Worm (Caenorhabditis elegans) whole organism, L4 larva: ENCODE results near the gene srj-40.

ENCODE experiments used
- F26F4.8 ChIP-seq: fragments of 200-800 bp; sonication (Bioruptor generic); conservative IDR thresholded peaks from 2 replicates; pipeline ENCODE4 v1.3.6; 2022; ENCODE audit warnings: missing genetic modification characterization, missing compliant biosample characterization
- F49E8.2 ChIP-seq: sonication (generic microtip); optimal IDR thresholded peaks from 2 replicates; lab custom pipeline; 2016; ENCODE audit warnings: missing compliant biosample characterization, mild to moderate bottlenecking, missing genetic modification characterization, borderline replicate concordance
- T20F7.1 ChIP-seq: fragments of 200-800 bp; sonication (Bioruptor generic); optimal IDR thresholded peaks from 2 replicates; lab custom pipeline; 2018; ENCODE audit warnings: mild to moderate bottlenecking, missing genetic modification characterization, missing compliant biosample characterization
- Y48G9A.11 ChIP-seq: fragments of 200-800 bp; sonication (Bioruptor generic); IDR thresholded peaks from 2 replicates; pipeline ENCODE4 v1.3.6; 2022; ENCODE audit warnings: missing genetic modification reagents, missing genetic modification characterization, missing compliant biosample characterization
- aha-1 ChIP-seq: fragments of 150-350 bp; peaks from one replicate; lab custom pipeline; 2014; ENCODE audit warnings: missing biosample characterization, missing genetic modification characterization
- aly-2 ChIP-seq: sonication (generic microtip); optimal IDR thresholded peaks from 2 replicates; lab custom pipeline; 2018; ENCODE audit warnings: missing biosample characterization, missing genetic modification characterization
- ama-1 ChIP-seq: fragments of 150-350 bp; optimal IDR thresholded peaks from 2 replicates; lab custom pipeline; 2014; ENCODE audit warnings: inconsistent platforms, mixed read lengths
- arid-1 ChIP-seq: fragments of 200-800 bp; sonication (Bioruptor generic); conservative IDR thresholded peaks from 2 replicates; pipeline ENCODE4 v1.3.6; 2022; ENCODE audit warnings: missing genetic modification reagents, missing genetic modification characterization, missing compliant biosample characterization
- ceh-20 ChIP-seq: fragments of 200-800 bp; sonication (Bioruptor generic); IDR thresholded peaks from 2 replicates; pipeline ENCODE4 v1.3.6; 2022; ENCODE audit warnings: missing genetic modification reagents, missing genetic modification characterization, missing compliant biosample characterization
- ceh-44 ChIP-seq: fragments of 200-800 bp; sonication (Bioruptor generic); IDR thresholded peaks from 2 replicates; pipeline ENCODE4 v1.3.6; 2022; ENCODE audit warnings: missing genetic modification reagents, missing genetic modification characterization, missing compliant biosample characterization
- ceh-62 ChIP-seq: sonication (generic microtip); optimal IDR thresholded peaks from 2 replicates; lab custom pipeline; 2017; ENCODE audit warnings: missing biosample characterization, missing genetic modification characterization
- ces-1 ChIP-seq: fragments of 150-350 bp; sonication (generic microtip); optimal IDR thresholded peaks from 4 replicates; lab custom pipeline; 2014; ENCODE audit warnings: missing biosample characterization, missing genetic modification reagents, missing genetic modification characterization
- cey-2 ChIP-seq: sonication (generic microtip); optimal IDR thresholded peaks from 3 replicates; lab custom pipeline; 2017; ENCODE audit warnings: missing genetic modification characterization, mild to moderate bottlenecking, missing compliant biosample characterization, antibody characterized with exemption, borderline replicate concordance; ENCODE audit not compliant: insufficient read depth
- dmd-8 ChIP-seq: fragments of 200-800 bp; sonication (Bioruptor generic); IDR thresholded peaks from 2 replicates; pipeline ENCODE4 v1.3.6; 2022; ENCODE audit warnings: missing genetic modification characterization, missing compliant biosample characterization
- dmd-9 ChIP-seq: fragments of 200-800 bp; sonication (Bioruptor generic); IDR thresholded peaks from 2 replicates; pipeline ENCODE4 v1.3.6; 2022; ENCODE audit warnings: missing genetic modification reagents, missing genetic modification characterization, missing compliant biosample characterization
- dpl-1 ChIP-seq: fragments of 150-350 bp; optimal IDR thresholded peaks from 2 replicates; lab custom pipeline; 2014; ENCODE audit warnings: missing biosample characterization, missing genetic modification reagents, missing genetic modification characterization
- dve-1 ChIP-seq: sonication (generic microtip); optimal IDR thresholded peaks from 2 replicates; lab custom pipeline; 2017; ENCODE audit warnings: antibody characterized with exemption, mild to moderate bottlenecking, missing genetic modification characterization, missing compliant biosample characterization; ENCODE audit not compliant: insufficient read depth
- hlh-30 ChIP-seq: sonication (generic microtip); optimal IDR thresholded peaks from 2 replicates; lab custom pipeline; 2017; ENCODE audit warnings: antibody characterized with exemption, mild to moderate bottlenecking, missing genetic modification characterization, missing compliant biosample characterization; ENCODE audit not compliant: insufficient read depth
- lin-1 ChIP-seq: fragments of 200-800 bp; sonication (Bioruptor generic); IDR thresholded peaks from 2 replicates; pipeline ENCODE4 v1.3.6; 2022; ENCODE audit warnings: missing genetic modification reagents, missing genetic modification characterization, missing compliant biosample characterization
- lin-13 ChIP-seq: fragments of 150-350 bp; optimal IDR thresholded peaks from 2 replicates; lab custom pipeline; 2014; ENCODE audit warnings: missing biosample characterization, missing genetic modification reagents, missing genetic modification characterization
- lin-15B ChIP-seq: fragments of 150-350 bp; sonication (generic microtip); optimal IDR thresholded peaks from 3 replicates; lab custom pipeline; 2014; ENCODE audit warnings: missing biosample characterization, missing genetic modification characterization
- lin-39 ChIP-seq: fragments of 150-350 bp; optimal IDR thresholded peaks from 2 replicates; lab custom pipeline; 2014; ENCODE audit warnings: missing biosample characterization, missing genetic modification reagents, missing genetic modification characterization
- lsy-2 ChIP-seq, 2 experiments: fragments of 150-350 bp in 1 of 2; sonication (generic microtip) in 1 of 2; optimal IDR thresholded peaks; 2 replicates each; lab custom pipeline; 2014 to 2017; ENCODE audit warnings: missing biosample characterization in 2 of 2, missing genetic modification characterization in 2 of 2
- madf-5 ChIP-seq, 2 experiments: fragments of 200-800 bp; sonication (Bioruptor generic); IDR thresholded peaks; 2 replicates each; pipeline ENCODE4 v1.3.6; 2022; ENCODE audit warnings: missing compliant biosample characterization in 2 of 2, missing genetic modification characterization in 2 of 2
- madf-9 ChIP-seq: fragments of 200-800 bp; sonication (Bioruptor generic); conservative IDR thresholded peaks from 2 replicates; pipeline ENCODE4 v1.3.6; 2022; ENCODE audit warnings: missing genetic modification reagents, missing genetic modification characterization, missing compliant biosample characterization
- mdt-29 ChIP-seq: fragments of 200-800 bp; sonication (Bioruptor generic); IDR thresholded peaks from 2 replicates; pipeline ENCODE4 v1.3.6; 2022; ENCODE audit warnings: missing genetic modification reagents, missing genetic modification characterization, missing compliant biosample characterization
- mep-1 ChIP-seq: fragments of 150-350 bp; sonication (generic microtip); optimal IDR thresholded peaks from 3 replicates; lab custom pipeline; 2014; ENCODE audit warnings: missing biosample characterization, missing genetic modification characterization
- mxl-2 ChIP-seq: fragments of 200-800 bp; sonication (Bioruptor generic); conservative IDR thresholded peaks from 2 replicates; pipeline ENCODE4 v1.3.6; 2022; ENCODE audit warnings: missing genetic modification reagents, missing genetic modification characterization, missing compliant biosample characterization
- mxl-3 ChIP-seq: fragments of 200-800 bp; sonication (Bioruptor generic); optimal IDR thresholded peaks from 2 replicates; lab custom pipeline; 2018; ENCODE audit warnings: mild to moderate bottlenecking, missing genetic modification characterization, missing compliant biosample characterization
- nhr-10 ChIP-seq: fragments of 150-350 bp; optimal IDR thresholded peaks from 2 replicates; lab custom pipeline; 2014; ENCODE audit warnings: missing biosample characterization, missing genetic modification characterization
- nhr-102 ChIP-seq: sonication (generic microtip); optimal IDR thresholded peaks from 2 replicates; lab custom pipeline; 2016; ENCODE audit warnings: mild to moderate bottlenecking, missing genetic modification characterization, moderate library complexity, missing compliant biosample characterization
- nhr-11 ChIP-seq: fragments of 150-350 bp; optimal IDR thresholded peaks from 2 replicates; lab custom pipeline; 2014; ENCODE audit warnings: missing biosample characterization, missing genetic modification characterization
- nhr-42 ChIP-seq: fragments of 200-800 bp; sonication (Bioruptor generic); IDR thresholded peaks from 2 replicates; pipeline ENCODE4 v1.3.6; 2022; ENCODE audit warnings: missing genetic modification characterization, missing compliant biosample characterization
- nhr-48 ChIP-seq: sonication (generic microtip); optimal IDR thresholded peaks from 2 replicates; lab custom pipeline; 2016; ENCODE audit warnings: mild to moderate bottlenecking, missing genetic modification characterization, missing compliant biosample characterization
- nhr-6 ChIP-seq: fragments of 150-350 bp; optimal IDR thresholded peaks from 2 replicates; lab custom pipeline; 2014; ENCODE audit warnings: missing biosample characterization, missing genetic modification characterization
- nhr-76 ChIP-seq: fragments of 150-350 bp; optimal IDR thresholded peaks from 2 replicates; lab custom pipeline; 2014; ENCODE audit warnings: missing biosample characterization, missing genetic modification characterization
- nhr-77 ChIP-seq: fragments of 150-350 bp; optimal IDR thresholded peaks from 2 replicates; lab custom pipeline; 2014; ENCODE audit warnings: missing biosample characterization, missing genetic modification characterization
- pha-4 ChIP-seq, 2 experiments: fragments of 150-350 bp in 1 of 2; fragments of 200-800 bp in 1 of 2; sonication (Bioruptor generic) in 1 of 2; IDR thresholded peaks in 1 of 2; optimal IDR thresholded peaks in 1 of 2; 2 replicates each; pipeline versions ENCODE4 v1.3.6 to Lab custom; 2014 to 2022; ENCODE audit warnings: missing genetic modification characterization in 2 of 2, missing genetic modification reagents in 2 of 2, missing biosample characterization in 1 of 2, missing compliant biosample characterization in 1 of 2
- php-3 ChIP-seq: fragments of 200-800 bp; sonication (Bioruptor generic); IDR thresholded peaks from 2 replicates; pipeline ENCODE4 v1.3.6; 2022; ENCODE audit warnings: missing genetic modification reagents, missing genetic modification characterization, missing compliant biosample characterization
- pqm-1 ChIP-seq: sonication (generic microtip); optimal IDR thresholded peaks from 2 replicates; lab custom pipeline; 2017; ENCODE audit warnings: missing biosample characterization, missing genetic modification characterization
- rbr-2 ChIP-seq: sonication (generic microtip); optimal IDR thresholded peaks from 2 replicates; lab custom pipeline; 2016; ENCODE audit warnings: missing genotype, missing genetic modification characterization, missing compliant biosample characterization
- sdz-12 ChIP-seq: fragments of 200-800 bp; sonication (Bioruptor generic); optimal IDR thresholded peaks from 2 replicates; lab custom pipeline; 2018; ENCODE audit warnings: mild to moderate bottlenecking, missing genetic modification characterization, missing compliant biosample characterization
- set-16 ChIP-seq: fragments of 200-800 bp; sonication (Bioruptor generic); IDR thresholded peaks from 2 replicates; pipeline ENCODE4 v1.3.6; 2022; ENCODE audit warnings: missing genetic modification reagents, missing genetic modification characterization, missing compliant biosample characterization
- snpc-1.2 ChIP-seq: fragments of 200-800 bp; sonication (Bioruptor generic); IDR thresholded peaks from 2 replicates; pipeline ENCODE4 v1.3.6; 2022; ENCODE audit warnings: missing genetic modification reagents, missing genetic modification characterization, missing compliant biosample characterization
- tra-1 ChIP-seq: fragments of 200-800 bp; sonication (Bioruptor generic); IDR thresholded peaks from 2 replicates; pipeline ENCODE4 v1.3.6; 2022; ENCODE audit warnings: missing genetic modification reagents, missing genetic modification characterization, missing compliant biosample characterization
- unc-130 ChIP-seq: sonication (generic microtip); optimal IDR thresholded peaks from 2 replicates; lab custom pipeline; 2016; ENCODE audit warnings: missing genetic modification reagents, missing genetic modification characterization, missing compliant biosample characterization
- unc-39 ChIP-seq: sonication (generic microtip); optimal IDR thresholded peaks from 2 replicates; lab custom pipeline; 2017; ENCODE audit warnings: missing biosample characterization, missing genetic modification characterization
- vab-7 ChIP-seq: fragments of 200-800 bp; sonication (Bioruptor generic); IDR thresholded peaks from 2 replicates; pipeline ENCODE4 v1.3.6; 2022; ENCODE audit warnings: missing genetic modification reagents, missing genetic modification characterization, missing compliant biosample characterization
- zfp-2 ChIP-seq: sonication (generic microtip); optimal IDR thresholded peaks from 2 replicates; lab custom pipeline; 2016; ENCODE audit warnings: mild to moderate bottlenecking, missing genetic modification characterization, missing compliant biosample characterization
- zip-2 ChIP-seq: fragments of 150-350 bp; optimal IDR thresholded peaks from 2 replicates; lab custom pipeline; 2014; ENCODE audit warnings: missing biosample characterization, missing genetic modification characterization
- ztf-7 ChIP-seq: fragments of 150-350 bp; optimal IDR thresholded peaks from 2 replicates; lab custom pipeline; 2014; ENCODE audit warnings: missing biosample characterization, missing genetic modification characterization

The srj-40 gene

DNA sequence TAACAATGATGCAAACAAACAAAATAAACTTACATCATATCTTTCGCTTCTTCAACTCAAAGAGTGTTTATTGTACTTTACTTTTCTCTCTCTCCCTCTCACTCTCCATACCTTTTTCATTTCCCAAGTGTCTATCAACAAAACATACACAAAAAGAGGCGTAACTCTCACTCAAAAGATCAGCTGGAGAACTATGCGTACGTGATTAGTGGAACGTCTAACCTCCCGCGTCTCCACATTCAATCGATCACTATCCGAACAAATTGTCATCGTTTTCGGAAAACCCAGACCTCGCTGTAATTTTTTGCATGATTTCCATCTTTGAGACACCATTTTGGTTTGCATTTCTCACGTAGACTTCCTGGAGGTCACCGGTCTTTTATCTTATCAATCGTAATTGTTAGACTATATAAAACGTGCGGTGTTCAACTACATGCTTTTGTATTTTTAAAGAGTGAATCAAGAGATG is 29.8 kb downstream of the srj-40 start, which contains the start of gene nhr-57 (continued):
- TF ChIP-seq nhr-11 (tag; lab: Kevin White, UChicago) (peak; percentile 31), snpc-1.2 (GFP tag; lab: Robert Waterston, UW) (no peak), mxl-2 (GFP tag; lab: Robert Waterston, UW) (no peak), nhr-77 (peak; percentile 4), mep-1 (tag; lab: Kevin White, UChicago) (no peak), dmd-8 (GFP tag; lab: Robert Waterston, UW) (0 out of 2 replicates have a peak, but pooled peaks have one; percentile 14), lin-15B (tag; lab: Kevin White, UChicago) (no peak), cey-2 (tag; lab: Kevin White, UChicago) (peak; percentile 53), aha-1 (peak; percentile 100), madf-9 (GFP tag; lab: Robert Waterston, UW) (no peak), unc-130 (GFP tag; lab: Kevin White, UChicago) (no peak), T20F7.1 (no peak), ama-1 (no peak), set-16 (GFP tag; lab: Robert Waterston, UW) (no peak), ces-1 (no peak), lin-39 (tag; lab: Kevin White, UChicago) (no peak), hlh-30 (peak; percentile 70), mxl-3 (GFP tag; lab: Kevin White, UChicago) (peak; percentile 63), Y48G9A.11 (GFP tag; lab: Robert Waterston, UW) (no peak), madf-5 (GFP tag; IDR thresholded peaks at IDR 0.05; lab: Robert Waterston, UW) (no peak), nhr-6 (no peak), nhr-10 (peak; percentile 16), arid-1 (GFP tag; lab: Robert Waterston, UW) (no peak), tra-1 (0 out of 2 replicates have a peak, but pooled peaks have one; percentile 53), aly-2 (tag; lab: Kevin White, UChicago) (no peak), lin-1 (GFP tag; lab: Robert Waterston, UW) (peak; percentile 49), ztf-7 (tag; lab: Kevin White, UChicago) (peak; percentile 11), vab-7 (GFP tag; lab: Robert Waterston, UW) (no peak), lin-13 (GFP tag; lab: Kevin White, UChicago) (no peak), sdz-12 (GFP tag; lab: Kevin White, UChicago) (no peak), dpl-1 (GFP tag; lab: Kevin White, UChicago) (peak; percentile 4), rbr-2 (no peak), nhr-42 (GFP tag; lab: Robert Waterston, UW) (no peak), pqm-1 (tag; lab: Kevin White, UChicago) (peak; percentile 35), ceh-62 (tag; lab: Kevin White, UChicago) (no peak), ceh-44 (GFP tag; lab: Robert Waterston, UW) (no peak), nhr-48 (tag; lab: Kevin White, UChicago) (peak; percentile 91), unc-39 (tag; lab: Kevin White, UChicago) (no peak), mdt-29 (GFP tag; lab: Robert Waterston, UW) (peak; percentile 64; the same call in 1 of the 2 replicates), F26F4.8 (GFP tag; lab: Robert Waterston, UW) (no peak), php-3 (0 out of 2 replicates have a peak, but pooled peaks have one; percentile 21), zfp-2 (tag; lab: Kevin White, UChicago) (no peak), ceh-20 (peak; percentile 51; the same call in 1 of the 2 replicates), nhr-76 (no peak), lsy-2 (tag; optimal IDR thresholded peaks at IDR 0.05; lab: Kevin White, UChicago) (no peak), F49E8.2 (no peak), nhr-102 (peak; percentile 65), pha-4 (GFP tag; IDR thresholded peaks at IDR 0.05; lab: Robert Waterston, UW) (peak; percentile 70; the same call in 1 of the 2 replicates), pha-4 (tag; optimal IDR thresholded peaks at IDR 0.05; lab: Kevin White, UChicago) (peak; percentile 71), zip-2 (tag; lab: Kevin White, UChicago) (no peak), dve-1 (tag; lab: Kevin White, UChicago) (peak; percentile 85), dmd-9 (GFP tag; lab: Robert Waterston, UW) (no peak)
